Fruit fly (Drosophila melanogaster) whole organism, embryonic: ENCODE data around the gene CG13893.

Experiments used
- Atf-2 ChIP-seq: fragments of 200-800 bp; sonication (Bioruptor generic); optimal IDR thresholded peaks from 2 replicates; lab custom pipeline; 2016; ENCODE audit warnings: missing biosample characterization, missing genetic modification characterization
- Atf6 ChIP-seq: fragments of 200-800 bp; sonication (Bioruptor generic); IDR thresholded peaks from 2 replicates; pipeline ENCODE4 v1.3.6; 2022; ENCODE audit warnings: missing biosample characterization, missing genetic modification characterization
- Awh ChIP-seq: fragments of 200-800 bp; sonication (Bioruptor generic); IDR thresholded peaks from 2 replicates; pipeline ENCODE4, ENCODE4 v1.3.6; 2022; ENCODE audit warnings: missing biosample characterization, missing genetic modification characterization
- B-H2 ChIP-seq: fragments of 200-800 bp; sonication (Bioruptor generic); optimal IDR thresholded peaks from 2 replicates; lab custom pipeline; 2018; ENCODE audit warnings: missing biosample characterization, mild to moderate bottlenecking, missing genetic modification characterization
- CG10543 ChIP-seq: fragments of 200-800 bp; sonication (Bioruptor generic); optimal IDR thresholded peaks from 3 replicates; lab custom pipeline; 2017; ENCODE audit warnings: missing biosample characterization, mild to moderate bottlenecking, missing genetic modification characterization, moderate library complexity
- CG11093 ChIP-seq: fragments of 200-800 bp; sonication (Bioruptor generic); IDR thresholded peaks from 3 replicates; pipeline ENCODE4 v1.3.6; 2022; ENCODE audit warnings: missing biosample characterization, missing genetic modification characterization
- CG1233 ChIP-seq: fragments of 200-800 bp; sonication (Bioruptor generic); optimal IDR thresholded peaks from 4 replicates; lab custom pipeline; 2018; ENCODE audit warnings: missing biosample characterization, mild to moderate bottlenecking, missing genetic modification characterization
- CG12391 ChIP-seq: fragments of 200-800 bp; sonication (Bioruptor generic); optimal IDR thresholded peaks from 3 replicates; lab custom pipeline; 2018; ENCODE audit warnings: missing biosample characterization, mild to moderate bottlenecking, missing genetic modification characterization, moderate library complexity
- CG14710 ChIP-seq: fragments of 200-800 bp; sonication (Bioruptor generic); optimal IDR thresholded peaks from 3 replicates; lab custom pipeline; 2019; ENCODE audit warnings: missing biosample characterization, mild to moderate bottlenecking, missing genetic modification characterization, moderate library complexity
- CG14965 ChIP-seq: fragments of 200-800 bp; sonication (Bioruptor generic); optimal IDR thresholded peaks from 2 replicates; lab custom pipeline; 2016; ENCODE audit warnings: missing biosample characterization, missing genetic modification characterization, borderline replicate concordance
- CG16813 ChIP-seq: fragments of 200-800 bp; sonication (Bioruptor generic); IDR thresholded peaks from 3 replicates; pipeline ENCODE4 v1.3.6; 2022; ENCODE audit warnings: missing biosample characterization, missing genetic modification characterization; ENCODE audit not compliant: partially characterized antibody
- CG17912 ChIP-seq: fragments of 200-800 bp; sonication (Bioruptor generic); optimal IDR thresholded peaks from 2 replicates; lab custom pipeline; 2018; ENCODE audit warnings: missing biosample characterization, mild to moderate bottlenecking, missing genetic modification characterization
- CG18262 ChIP-seq: fragments of 200-800 bp; optimal IDR thresholded peaks from 3 replicates; lab custom pipeline; 2019; ENCODE audit warnings: missing biosample characterization, mild to moderate bottlenecking, missing genetic modification characterization, moderate library complexity
- CG18476 ChIP-seq: fragments of 200-800 bp; sonication (Bioruptor generic); optimal IDR thresholded peaks from 2 replicates; lab custom pipeline; 2016; ENCODE audit warnings: missing biosample characterization, mild to moderate bottlenecking, missing genetic modification characterization
- CG2678 ChIP-seq: fragments of 200-800 bp; sonication (Bioruptor generic); optimal IDR thresholded peaks from 3 replicates; lab custom pipeline; 2019; ENCODE audit warnings: missing biosample characterization, mild to moderate bottlenecking, missing genetic modification characterization, moderate library complexity
- CG2889 ChIP-seq: fragments of 200-800 bp; sonication (Bioruptor generic); IDR thresholded peaks from 3 replicates; pipeline ENCODE4 v1.3.6; 2022; ENCODE audit warnings: missing biosample characterization, missing genetic modification characterization
- CG31441 ChIP-seq: fragments of 200-800 bp; sonication (Bioruptor generic); IDR thresholded peaks from 2 replicates; pipeline ENCODE4 v1.3.6; 2022; ENCODE audit warnings: missing biosample characterization, missing genetic modification characterization
- CG32767 ChIP-seq: fragments of 200-800 bp; sonication (Bioruptor generic); IDR thresholded peaks from 2 replicates; pipeline ENCODE4 v1.3.6; 2022; ENCODE audit warnings: missing biosample characterization, missing genetic modification characterization
- CG34422 ChIP-seq: fragments of 200-800 bp; sonication (Bioruptor generic); IDR thresholded peaks from 3 replicates; pipeline ENCODE4 v1.3.6; 2022; ENCODE audit warnings: missing biosample characterization, missing genetic modification characterization
- CG3726 ChIP-seq: fragments of 200-800 bp; sonication (Bioruptor generic); IDR thresholded peaks from 3 replicates; pipeline ENCODE4, ENCODE4 v1.3.6; 2022; ENCODE audit warnings: missing biosample characterization, missing genetic modification characterization
- CG6689 ChIP-seq: fragments of 200-800 bp; sonication (Bioruptor generic); IDR thresholded peaks from 2 replicates; pipeline ENCODE4 v1.3.6; 2022; ENCODE audit warnings: missing biosample characterization, missing genetic modification characterization
- CG7839 ChIP-seq: fragments of 200-800 bp; sonication (Bioruptor generic); optimal IDR thresholded peaks from 3 replicates; lab custom pipeline; 2018; ENCODE audit warnings: missing biosample characterization, mild to moderate bottlenecking, missing genetic modification characterization, moderate library complexity
- CG8359 ChIP-seq: fragments of 200-800 bp; sonication (Bioruptor generic); optimal IDR thresholded peaks from 2 replicates; lab custom pipeline; 2017; ENCODE audit warnings: missing biosample characterization, mild to moderate bottlenecking, missing genetic modification characterization, borderline replicate concordance
- CG9437 ChIP-seq: fragments of 200-800 bp; sonication (Bioruptor generic); optimal IDR thresholded peaks from 2 replicates; lab custom pipeline; 2018; ENCODE audit warnings: missing biosample characterization, mild to moderate bottlenecking, missing genetic modification characterization
- Camta ChIP-seq: fragments of 200-800 bp; sonication (Bioruptor generic); optimal IDR thresholded peaks from 2 replicates; lab custom pipeline; 2016; ENCODE audit warnings: missing biosample characterization, missing genetic modification characterization
- Ets65A ChIP-seq: fragments of 200-800 bp; sonication (Bioruptor generic); peaks from one replicate; lab custom pipeline; 2016; ENCODE audit warnings: missing biosample characterization, missing genetic modification characterization
- Hey ChIP-seq: fragments of 200-800 bp; sonication (Bioruptor generic); optimal IDR thresholded peaks from 3 replicates; lab custom pipeline; 2018; ENCODE audit warnings: missing biosample characterization, mild to moderate bottlenecking, missing genetic modification characterization
- Lpt ChIP-seq: fragments of >200 bp; optimal IDR thresholded peaks from 2 replicates; lab custom pipeline; 2018; ENCODE audit warnings: missing biosample characterization, missing genetic modification characterization
- MESR4 ChIP-seq: fragments of 200-800 bp; sonication (Bioruptor generic); optimal IDR thresholded peaks from 2 replicates; lab custom pipeline; 2018; ENCODE audit warnings: missing biosample characterization, mild to moderate bottlenecking, missing genetic modification characterization, moderate library complexity
- PHDP ChIP-seq: fragments of 200-800 bp; sonication (Bioruptor generic); optimal IDR thresholded peaks from 3 replicates; lab custom pipeline; 2018; ENCODE audit warnings: missing biosample characterization, mild to moderate bottlenecking, missing genetic modification characterization, moderate library complexity
- Sox102F ChIP-seq: fragments of 200-800 bp; sonication (Bioruptor generic); optimal IDR thresholded peaks from 2 replicates; lab custom pipeline; 2018; ENCODE audit warnings: missing biosample characterization, mild to moderate bottlenecking, missing genetic modification characterization, moderate library complexity
- Sry-β ChIP-seq: fragments of 200-800 bp; sonication (Bioruptor generic); optimal IDR thresholded peaks from 2 replicates; lab custom pipeline; 2018; ENCODE audit warnings: missing biosample characterization, mild to moderate bottlenecking, missing genetic modification characterization, moderate library complexity
- Sry-δ ChIP-seq: fragments of 200-800 bp; sonication (Bioruptor generic); optimal IDR thresholded peaks from 2 replicates; lab custom pipeline; 2016; ENCODE audit warnings: missing biosample characterization, missing genetic modification characterization
- Vsx1 ChIP-seq: fragments of 200-800 bp; sonication (Bioruptor generic); optimal IDR thresholded peaks from 2 replicates; lab custom pipeline; 2017; ENCODE audit warnings: missing biosample characterization, mild to moderate bottlenecking, missing genetic modification characterization, missing genetic modification reagents
- dm ChIP-seq: fragments of 200-800 bp; sonication (Bioruptor generic); optimal IDR thresholded peaks from 3 replicates; lab custom pipeline; 2016; ENCODE audit warnings: missing biosample characterization, missing genetic modification characterization
- dmrt11E ChIP-seq: fragments of 200-800 bp; sonication (Bioruptor generic); optimal IDR thresholded peaks from 3 replicates; lab custom pipeline; 2018; ENCODE audit warnings: missing biosample characterization, mild to moderate bottlenecking, missing genetic modification characterization, moderate library complexity
- ems ChIP-seq: fragments of 200-800 bp; sonication (Bioruptor generic); optimal IDR thresholded peaks from 3 replicates; lab custom pipeline; 2016; ENCODE audit warnings: missing biosample characterization, missing genetic modification characterization
- esg ChIP-seq: fragments of 200-800 bp; sonication (Bioruptor generic); conservative IDR thresholded peaks from 2 replicates; pipeline ENCODE4 v1.3.6; 2022; ENCODE audit warnings: missing biosample characterization, missing genetic modification characterization
- fd102C ChIP-seq: fragments of 200-800 bp; sonication (Bioruptor generic); optimal IDR thresholded peaks from 2 replicates; lab custom pipeline; 2018; ENCODE audit warnings: missing biosample characterization, mild to moderate bottlenecking, missing genetic modification characterization, moderate library complexity
- gcm ChIP-seq: fragments of 200-800 bp; sonication (Bioruptor generic); optimal IDR thresholded peaks from 2 replicates; lab custom pipeline; 2019; ENCODE audit warnings: missing biosample characterization, mild to moderate bottlenecking, missing genetic modification characterization, moderate library complexity
- gro ChIP-seq: fragments of 200-800 bp; sonication (Bioruptor generic); optimal IDR thresholded peaks from 2 replicates; lab custom pipeline; 2016; ENCODE audit warnings: missing biosample characterization, missing genetic modification characterization
- hb ChIP-seq: fragments of 200-800 bp; sonication (Bioruptor generic); IDR thresholded peaks from 3 replicates; pipeline ENCODE4 v1.3.6; 2022; ENCODE audit warnings: missing biosample characterization, missing genetic modification characterization; ENCODE audit not compliant: partially characterized antibody
- ind ChIP-seq: fragments of 200-800 bp; sonication (Bioruptor generic); optimal IDR thresholded peaks from 3 replicates; lab custom pipeline; 2016; ENCODE audit warnings: missing biosample characterization, missing genetic modification characterization
- knrl ChIP-seq: fragments of 200-800 bp; sonication (Bioruptor generic); IDR thresholded peaks from 3 replicates; pipeline ENCODE4 v1.3.6; 2022; ENCODE audit warnings: missing biosample characterization, missing genetic modification characterization; ENCODE audit not compliant: partially characterized antibody
- lab ChIP-seq: fragments of 200-800 bp; sonication (Bioruptor generic); optimal IDR thresholded peaks from 3 replicates; lab custom pipeline; 2017; ENCODE audit warnings: missing biosample characterization, missing genetic modification characterization, mild to moderate bottlenecking, moderate library complexity, missing genetic modification reagents
- onecut ChIP-seq: fragments of 200-800 bp; sonication (Bioruptor generic); IDR thresholded peaks from 2 replicates; pipeline ENCODE4 v1.3.6; 2022; ENCODE audit warnings: missing biosample characterization, missing genetic modification characterization
- pros ChIP-seq: fragments of 200-800 bp; sonication (Bioruptor generic); optimal IDR thresholded peaks from 3 replicates; lab custom pipeline; 2019; ENCODE audit warnings: missing biosample characterization, mild to moderate bottlenecking, missing genetic modification characterization, moderate library complexity
- ro ChIP-seq: fragments of 200-800 bp; sonication (Bioruptor generic); IDR thresholded peaks from 2 replicates; pipeline ENCODE4 v1.3.6; 2022; ENCODE audit warnings: missing biosample characterization, missing genetic modification characterization
- zfh1 ChIP-seq: fragments of 200-800 bp; sonication (Bioruptor generic); IDR thresholded peaks from 3 replicates; pipeline ENCODE4 v1.3.6; 2022; ENCODE audit warnings: missing biosample characterization, missing genetic modification characterization

Gene CG13893

dm6 chr3L:627819-628601 is 24.2 kb upstream of the CG13893 start (continued):
- TF ChIP-seq Ets65A (peak; percentile 81), Atf-2 (no peak), CG2678 (tag; lab: Kevin White, UChicago) (peak; percentile 30), zfh1 (GFP tag; lab: Robert Waterston, UW) (peak; percentile 57; the same call in 1 of the 3 replicates), Atf6 (GFP tag; lab: Robert Waterston, UW) (peak; percentile 45; the same call in 1 of the 2 replicates), Vsx1 (GFP tag; lab: Kevin White, UChicago) (no peak), Lpt (no peak), dmrt11E (tag; lab: Kevin White, UChicago) (peak; percentile 43), pros (GFP tag; lab: Kevin White, UChicago) (peak; percentile 80), Sox102F (GFP tag; lab: Kevin White, UChicago) (peak; percentile 42), CG17912 (peak; percentile 30), CG10543 (GFP tag; lab: Kevin White, UChicago) (peak; percentile 100), Awh (GFP tag; lab: Robert Waterston, UW) (peak; percentile 36), Camta (GFP tag; lab: Kevin White, UChicago) (no peak), CG18262 (tag; lab: Kevin White, UChicago) (peak; percentile 6), CG8359 (GFP tag; lab: Kevin White, UChicago) (no peak), knrl (no peak), CG31441 (no peak), CG18476 (GFP tag; lab: Kevin White, UChicago) (no peak), CG32767 (no peak; the same call in 1 of the 2 replicates), CG6689 (GFP tag; lab: Robert Waterston, UW) (peak; percentile 61), CG16813 (GFP tag; lab: Robert Waterston, UW) (no peak), CG34422 (peak; percentile 57; the same call in 2 of the 3 replicates), esg (GFP tag; lab: Robert Waterston, UW) (no peak; the same call in 1 of the 2 replicates), onecut (GFP tag; lab: Robert Waterston, UW) (no peak), gcm (GFP tag; lab: Kevin White, UChicago) (peak; percentile 50), CG1233 (GFP tag; lab: Kevin White, UChicago) (peak; percentile 100), CG7839 (peak; percentile 37), dm (no peak), CG12391 (tag; lab: Kevin White, UChicago) (peak; percentile 0), PHDP (tag; lab: Kevin White, UChicago) (no peak), ind (GFP tag; lab: Kevin White, UChicago) (peak; percentile 40), ro (no peak), hb (no peak), B-H2 (GFP tag; lab: Kevin White, UChicago) (peak; percentile 76), ems (GFP tag; lab: Kevin White, UChicago) (no peak), CG11093 (GFP tag; lab: Robert Waterston, UW) (no peak), CG2889 (GFP tag; lab: Robert Waterston, UW) (peak; percentile 65; the same call in 2 of the 3 replicates), CG3726 (GFP tag; lab: Robert Waterston, UW) (no peak), CG14710 (no peak), Hey (tag; lab: Kevin White, UChicago) (peak; percentile 24), MESR4 (peak; percentile 7), CG14965 (GFP tag; lab: Kevin White, UChicago) (no peak), fd102C (GFP tag; lab: Kevin White, UChicago) (no peak), lab (GFP tag; lab: Kevin White, UChicago) (peak; percentile 72), CG9437 (GFP tag; lab: Kevin White, UChicago) (no peak), Sry-δ (GFP tag; lab: Kevin White, UChicago) (no peak), gro (GFP tag; lab: Kevin White, UChicago) (peak; percentile 76), Sry-β (GFP tag; lab: Kevin White, UChicago) (no peak)
